In the genomic region with DNA sequence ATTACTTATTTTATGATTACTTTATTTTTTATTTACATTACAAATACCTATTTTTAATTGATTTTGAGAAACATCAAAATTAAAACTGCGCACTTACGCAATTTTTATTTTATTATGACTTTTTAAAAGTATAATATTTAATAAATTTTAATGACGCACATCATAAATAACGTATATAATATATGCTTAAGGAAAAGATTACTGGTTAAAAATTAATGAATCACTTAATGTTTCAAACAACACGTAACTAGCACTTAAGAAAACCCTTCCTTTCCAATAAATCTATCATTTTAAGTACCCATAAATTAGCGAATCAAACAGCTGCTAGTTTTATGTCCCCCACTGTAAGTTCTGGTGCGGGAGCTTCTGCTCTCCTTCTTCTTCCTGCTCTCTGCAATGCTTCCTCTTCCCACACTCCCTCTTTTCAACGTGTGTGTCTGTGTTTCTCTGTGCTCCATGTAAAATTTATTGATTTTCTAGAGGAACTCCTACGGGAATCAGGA, we compare ENCODE assay signal across 1 fruit fly cellular context.
TF ChIP-seq lines count a peak whose summit lies in the region.

No protein-coding gene starts in this region.

TF ChIP-seq in whole organism, embryonic, 481 proteins besides CTCF, POLR2A, EP300 and RAD21 (continued from another document and continues in another):
- TF ChIP-seq Max (GFP tag; optimal IDR thresholded peaks at IDR 0.05; lab: Kevin White, UChicago): no peak
- TF ChIP-seq CG10431 (GFP tag; optimal IDR thresholded peaks at IDR 0.05; lab: Kevin White, UChicago): no peak
- TF ChIP-seq toy (GFP tag; IDR thresholded peaks at IDR 0.05; lab: Robert Waterston, UW): 0 out of 2 replicates have a peak, but pooled peaks have one; percentile 20
- no peak for TF ChIP-seq Scr (GFP tag; IDR thresholded peaks at IDR 0.05; lab: Robert Waterston, UW; ENCODE audit: partially characterized antibody)
- 0 out of 2 replicates have a peak, but pooled peaks have one; percentile 10 for TF ChIP-seq Atf6 (GFP tag; IDR thresholded peaks at IDR 0.05; lab: Robert Waterston, UW)
- no peak for TF ChIP-seq CG9609 (GFP tag; optimal IDR thresholded peaks at IDR 0.05; lab: Kevin White, UChicago)
- no peak for TF ChIP-seq psq (GFP tag; optimal IDR thresholded peaks at IDR 0.05; lab: Kevin White, UChicago)
- TF ChIP-seq Drgx (GFP tag; IDR thresholded peaks at IDR 0.05; lab: Robert Waterston, UW): peak; percentile 39; the same call in 1 of the 2 replicates
- TF ChIP-seq Ets65A (GFP tag; lab: Kevin White, UChicago): no peak
- TF ChIP-seq Dip3 (GFP tag; optimal IDR thresholded peaks at IDR 0.05; lab: Kevin White, UChicago): no peak
- peak; percentile 76 for TF ChIP-seq CG7839 (tag; optimal IDR thresholded peaks at IDR 0.05; lab: Kevin White, UChicago)
- peak; percentile 41 for TF ChIP-seq kay (GFP tag; optimal IDR thresholded peaks at IDR 0.05; lab: Kevin White, UChicago)
- TF ChIP-seq CG6689 (GFP tag; IDR thresholded peaks at IDR 0.05; lab: Robert Waterston, UW): peak; percentile 61
- peak; percentile 34; the same call in 1 of the 2 replicates for TF ChIP-seq CG4730 (GFP tag; IDR thresholded peaks at IDR 0.05; lab: Robert Waterston, UW)
- peak; percentile 2 for TF ChIP-seq CG8359 (GFP tag; optimal IDR thresholded peaks at IDR 0.05; lab: Kevin White, UChicago; ENCODE audit: borderline replicate concordance)
- peak; percentile 67 for TF ChIP-seq HHEX (GFP tag; optimal IDR thresholded peaks at IDR 0.05; lab: Kevin White, UChicago)
- TF ChIP-seq CG1832 (GFP tag; optimal IDR thresholded peaks at IDR 0.05; lab: Kevin White, UChicago): no peak
- TF ChIP-seq CG3726 (GFP tag; IDR thresholded peaks at IDR 0.05; lab: Robert Waterston, UW): no peak
- peak; percentile 9; the same call in 1 of the 2 replicates for TF ChIP-seq H2.0 (GFP tag; IDR thresholded peaks at IDR 0.05; lab: Robert Waterston, UW)
- TF ChIP-seq CG2199 (GFP tag; IDR thresholded peaks at IDR 0.05; lab: Robert Waterston, UW): no peak
- TF ChIP-seq CG15696 (tag; optimal IDR thresholded peaks at IDR 0.05; lab: Kevin White, UChicago): peak; percentile 29
- TF ChIP-seq fd3F (GFP tag; optimal IDR thresholded peaks at IDR 0.05; lab: Kevin White, UChicago): peak; percentile 59
- TF ChIP-seq CG10654 (GFP tag; optimal IDR thresholded peaks at IDR 0.05; lab: Kevin White, UChicago): peak; percentile 34
- peak; percentile 70 for TF ChIP-seq Xrp1 (GFP tag; IDR thresholded peaks at IDR 0.05; lab: Robert Waterston, UW)
- peak; percentile 11 for TF ChIP-seq Hsf (GFP tag; optimal IDR thresholded peaks at IDR 0.05; lab: Kevin White, UChicago)
- TF ChIP-seq CG1647 (GFP tag; optimal IDR thresholded peaks at IDR 0.05; lab: Kevin White, UChicago): no peak
- peak; percentile 55 for TF ChIP-seq Fer1 (GFP tag; optimal IDR thresholded peaks at IDR 0.05; lab: Kevin White, UChicago)
- TF ChIP-seq zen2 (GFP tag; IDR thresholded peaks at IDR 0.05; lab: Robert Waterston, UW; ENCODE audit: partially characterized antibody): no peak
- peak; percentile 83 for TF ChIP-seq phol (tag; optimal IDR thresholded peaks at IDR 0.05; lab: Kevin White, UChicago)
- peak; percentile 43 for TF ChIP-seq CG18764 (GFP tag; optimal IDR thresholded peaks at IDR 0.05; lab: Kevin White, UChicago)
- peak; percentile 80 for TF ChIP-seq CG13424 (tag; optimal IDR thresholded peaks at IDR 0.05; lab: Kevin White, UChicago)
- peak; percentile 49 for TF ChIP-seq Usf (GFP tag; optimal IDR thresholded peaks at IDR 0.05; lab: Kevin White, UChicago)
- no peak for TF ChIP-seq CG11560 (tag; IDR thresholded peaks at IDR 0.05; lab: Robert Waterston, UW)
- TF ChIP-seq grau (tag; optimal IDR thresholded peaks at IDR 0.05; lab: Kevin White, UChicago): peak; percentile 80
- no peak for TF ChIP-seq gt (GFP tag; IDR thresholded peaks at IDR 0.05; lab: Robert Waterston, UW)
- TF ChIP-seq inv (GFP tag; IDR thresholded peaks at IDR 0.05; lab: Robert Waterston, UW; ENCODE audit: partially characterized antibody): no peak
- no peak for TF ChIP-seq Elba2 (GFP tag; optimal IDR thresholded peaks at IDR 0.05; lab: Kevin White, UChicago)
- no peak for TF ChIP-seq CG31388 (GFP tag; optimal IDR thresholded peaks at IDR 0.05; lab: Kevin White, UChicago)
- no peak for TF ChIP-seq lov (optimal IDR thresholded peaks at IDR 0.05; lab: Kevin White, UChicago)
- no peak for TF ChIP-seq lov (GFP tag; IDR thresholded peaks at IDR 0.05; lab: Robert Waterston, UW)
- peak; percentile 14; the same call in 1 of the 2 replicates for TF ChIP-seq ranshi (GFP tag; IDR thresholded peaks at IDR 0.05; lab: Robert Waterston, UW)
- TF ChIP-seq Sry-β (GFP tag; optimal IDR thresholded peaks at IDR 0.05; lab: Kevin White, UChicago): no peak
- TF ChIP-seq sqz (GFP tag; optimal IDR thresholded peaks at IDR 0.05; lab: Kevin White, UChicago): peak; percentile 34
- TF ChIP-seq wor (GFP tag; IDR thresholded peaks at IDR 0.05; lab: Robert Waterston, UW): 0 out of 2 replicates have a peak, but pooled peaks have one; percentile 34
- TF ChIP-seq shn (GFP tag; optimal IDR thresholded peaks at IDR 0.05; lab: Kevin White, UChicago): no peak
- no peak for TF ChIP-seq sc (optimal IDR thresholded peaks at IDR 0.05; lab: Kevin White, UChicago)
- peak; percentile 62 for TF ChIP-seq sc (GFP tag; optimal IDR thresholded peaks at IDR 0.05; lab: Kevin White, UChicago)
- peak; percentile 90 for TF ChIP-seq CG2678 (tag; optimal IDR thresholded peaks at IDR 0.05; lab: Kevin White, UChicago)
- peak; percentile 73 for TF ChIP-seq Sox102F (GFP tag; optimal IDR thresholded peaks at IDR 0.05; lab: Kevin White, UChicago)
- peak; percentile 61 for TF ChIP-seq CG17359 (tag; optimal IDR thresholded peaks at IDR 0.05; lab: Kevin White, UChicago)
- peak; percentile 78 for TF ChIP-seq CG17829 (tag; optimal IDR thresholded peaks at IDR 0.05; lab: Kevin White, UChicago)
- no peak for TF ChIP-seq Neu2 (GFP tag; optimal IDR thresholded peaks at IDR 0.05; lab: Kevin White, UChicago; ENCODE audit: borderline replicate concordance)
- TF ChIP-seq CG10979 (tag; optimal IDR thresholded peaks at IDR 0.05; lab: Kevin White, UChicago): peak; percentile 84
- TF ChIP-seq CG6654 (GFP tag; optimal IDR thresholded peaks at IDR 0.05; lab: Kevin White, UChicago): peak; percentile 47
- TF ChIP-seq CG11695 (GFP tag; IDR thresholded peaks at IDR 0.05; lab: Robert Waterston, UW): peak; percentile 56; the same call in 2 of the 3 replicates
- TF ChIP-seq Atf3 (GFP tag; optimal IDR thresholded peaks at IDR 0.05; lab: Kevin White, UChicago): no peak
- peak; percentile 42 for TF ChIP-seq CG2120 (GFP tag; optimal IDR thresholded peaks at IDR 0.05; lab: Kevin White, UChicago)
- no peak for TF ChIP-seq HmgD (GFP tag; optimal IDR thresholded peaks at IDR 0.05; lab: Kevin White, UChicago)
- TF ChIP-seq CG7357 (GFP tag; IDR thresholded peaks at IDR 0.05; lab: Robert Waterston, UW): 0 out of 3 replicates have a peak, but pooled peaks have one; percentile 50
- no peak for TF ChIP-seq Sin3A (optimal IDR thresholded peaks at IDR 0.05; lab: Kevin White, UChicago)
- no peak for TF ChIP-seq wek (GFP tag; optimal IDR thresholded peaks at IDR 0.05; lab: Kevin White, UChicago)
- peak; percentile 23 for TF ChIP-seq CG9932 (GFP tag; IDR thresholded peaks at IDR 0.05; lab: Robert Waterston, UW)
- TF ChIP-seq CG10147 (GFP tag; optimal IDR thresholded peaks at IDR 0.05; lab: Kevin White, UChicago): peak; percentile 73
- no peak for TF ChIP-seq YL-1 (GFP tag; optimal IDR thresholded peaks at IDR 0.05; lab: Kevin White, UChicago)
- peak; percentile 43 for TF ChIP-seq CG8290 (GFP tag; optimal IDR thresholded peaks at IDR 0.05; lab: Kevin White, UChicago)
- peak in 1 of 2 experiments; percentile 54 for TF ChIP-seq CG8290 (tag; optimal IDR thresholded peaks at IDR 0.05; lab: Kevin White, UChicago)
- no peak for TF ChIP-seq Mes4 (GFP tag; optimal IDR thresholded peaks at IDR 0.05; lab: Kevin White, UChicago)
- TF ChIP-seq CG2129 (GFP tag; IDR thresholded peaks at IDR 0.05; lab: Robert Waterston, UW; ENCODE audit: partially characterized antibody): no peak
- TF ChIP-seq HmgZ (tag; optimal IDR thresholded peaks at IDR 0.05; lab: Kevin White, UChicago): peak; percentile 16
- TF ChIP-seq CG17568 (GFP tag; optimal IDR thresholded peaks at IDR 0.05; lab: Kevin White, UChicago): peak; percentile 5
- TF ChIP-seq fd64A (GFP tag; optimal IDR thresholded peaks at IDR 0.05; lab: Kevin White, UChicago): no peak
- peak; percentile 39 for TF ChIP-seq CG6765 (GFP tag; optimal IDR thresholded peaks at IDR 0.05; lab: Kevin White, UChicago)
- TF ChIP-seq HLH54F (GFP tag; optimal IDR thresholded peaks at IDR 0.05; lab: Kevin White, UChicago): no peak
- TF ChIP-seq Spps (tag; optimal IDR thresholded peaks at IDR 0.05; lab: Kevin White, UChicago): no peak
- peak; percentile 5 for TF ChIP-seq lbe (GFP tag; optimal IDR thresholded peaks at IDR 0.05; lab: Kevin White, UChicago)
- peak; percentile 23 for TF ChIP-seq CG12071 (GFP tag; optimal IDR thresholded peaks at IDR 0.05; lab: Kevin White, UChicago)
- TF ChIP-seq nerfin-2 (GFP tag; IDR thresholded peaks at IDR 0.05; lab: Robert Waterston, UW; ENCODE audit: partially characterized antibody): no peak
- TF ChIP-seq CG17912 (GFP tag; optimal IDR thresholded peaks at IDR 0.05; lab: Kevin White, UChicago): no peak
- TF ChIP-seq ab (GFP tag; optimal IDR thresholded peaks at IDR 0.05; lab: Kevin White, UChicago): no peak
- TF ChIP-seq Myb (GFP tag; optimal IDR thresholded peaks at IDR 0.05; lab: Kevin White, UChicago): no peak
- peak; percentile 91 for TF ChIP-seq onecut (GFP tag; IDR thresholded peaks at IDR 0.05; lab: Robert Waterston, UW)
- no peak for TF ChIP-seq CrebB (tag; optimal IDR thresholded peaks at IDR 0.05; lab: Kevin White, UChicago)
- TF ChIP-seq CG32532 (GFP tag; IDR thresholded peaks at IDR 0.05; lab: Robert Waterston, UW): peak; percentile 67; the same call in 1 of the 2 replicates
- no peak for TF ChIP-seq sima (GFP tag; optimal IDR thresholded peaks at IDR 0.05; lab: Kevin White, UChicago)
- 0 out of 2 replicates have a peak, but pooled peaks have one; percentile 3 for TF ChIP-seq CG5953 (GFP tag; IDR thresholded peaks at IDR 0.05; lab: Robert Waterston, UW)
- TF ChIP-seq fd102C (GFP tag; optimal IDR thresholded peaks at IDR 0.05; lab: Kevin White, UChicago): no peak
- peak; percentile 85 for TF ChIP-seq CG31441 (GFP tag; IDR thresholded peaks at IDR 0.05; lab: Robert Waterston, UW)
- TF ChIP-seq grn (GFP tag; optimal IDR thresholded peaks at IDR 0.05; lab: Kevin White, UChicago): no peak
- TF ChIP-seq slp2 (GFP tag; optimal IDR thresholded peaks at IDR 0.05; lab: Kevin White, UChicago): no peak
- no peak for TF ChIP-seq bigmax (GFP tag; optimal IDR thresholded peaks at IDR 0.05; lab: Kevin White, UChicago)
- TF ChIP-seq CG15269 (tag; optimal IDR thresholded peaks at IDR 0.05; lab: Kevin White, UChicago): peak; percentile 75
- peak; percentile 88 for TF ChIP-seq Sox100B (GFP tag; optimal IDR thresholded peaks at IDR 0.05; lab: Kevin White, UChicago)
- TF ChIP-seq unc-4 (GFP tag; IDR thresholded peaks at IDR 0.05; lab: Robert Waterston, UW; ENCODE audit: partially characterized antibody): no peak
- no peak for TF ChIP-seq Bgb (GFP tag; IDR thresholded peaks at IDR 0.05; lab: Robert Waterston, UW; ENCODE audit: partially characterized antibody)
- peak; percentile 33; the same call in 2 of the 3 replicates for TF ChIP-seq B-H1 (GFP tag; IDR thresholded peaks at IDR 0.05; lab: Robert Waterston, UW)
- no peak for TF ChIP-seq Adf1 (GFP tag; IDR thresholded peaks at IDR 0.05; lab: Robert Waterston, UW)
- TF ChIP-seq Hr78 (GFP tag; optimal IDR thresholded peaks at IDR 0.05; lab: Kevin White, UChicago): no peak
- peak; percentile 34 for TF ChIP-seq mam (GFP tag; optimal IDR thresholded peaks at IDR 0.05; lab: Kevin White, UChicago)
- TF ChIP-seq CG15479 (GFP tag; optimal IDR thresholded peaks at IDR 0.05; lab: Kevin White, UChicago): no peak
- TF ChIP-seq Hmr (GFP tag; optimal IDR thresholded peaks at IDR 0.05; lab: Kevin White, UChicago): peak; percentile 79
- peak; percentile 27 for TF ChIP-seq Taf1 (GFP tag; IDR thresholded peaks at IDR 0.05; lab: Robert Waterston, UW)
- peak; percentile 64 for TF ChIP-seq gcm (GFP tag; optimal IDR thresholded peaks at IDR 0.05; lab: Kevin White, UChicago)
- peak; percentile 66 for TF ChIP-seq CG1602 (GFP tag; optimal IDR thresholded peaks at IDR 0.05; lab: Kevin White, UChicago)
- peak; percentile 79 for TF ChIP-seq org-1 (GFP tag; optimal IDR thresholded peaks at IDR 0.05; lab: Kevin White, UChicago)
- TF ChIP-seq GATAe (GFP tag; conservative IDR thresholded peaks at IDR 0.05; lab: Robert Waterston, UW): no peak
- TF ChIP-seq CG30431 (GFP tag; optimal IDR thresholded peaks at IDR 0.05; lab: Kevin White, UChicago): peak; percentile 47
- no peak for TF ChIP-seq scrt (GFP tag; optimal IDR thresholded peaks at IDR 0.05; lab: Kevin White, UChicago)
- TF ChIP-seq da (GFP tag; optimal IDR thresholded peaks at IDR 0.05; lab: Kevin White, UChicago): no peak
- peak in 1 of 2 experiments; percentile 53 for TF ChIP-seq dpn (GFP tag; optimal IDR thresholded peaks at IDR 0.05; lab: Kevin White, UChicago)
- TF ChIP-seq odd (GFP tag; optimal IDR thresholded peaks at IDR 0.05; lab: Kevin White, UChicago): peak; percentile 68
- TF ChIP-seq chm (GFP tag; IDR thresholded peaks at IDR 0.05; lab: Robert Waterston, UW): no peak
- TF ChIP-seq CG4707 (GFP tag; optimal IDR thresholded peaks at IDR 0.05; lab: Kevin White, UChicago): no peak
- TF ChIP-seq bowl (GFP tag; IDR thresholded peaks at IDR 0.05; lab: Robert Waterston, UW): no peak
- TF ChIP-seq exex (tag; optimal IDR thresholded peaks at IDR 0.05; lab: Kevin White, UChicago): no peak
- TF ChIP-seq danr (GFP tag; IDR thresholded peaks at IDR 0.05; lab: Robert Waterston, UW): no peak
- TF ChIP-seq CG13296 (GFP tag; optimal IDR thresholded peaks at IDR 0.05; lab: Kevin White, UChicago): peak; percentile 76
- no peak for TF ChIP-seq bab2 (GFP tag; optimal IDR thresholded peaks at IDR 0.05; lab: Kevin White, UChicago)
- TF ChIP-seq Mad (GFP tag; optimal IDR thresholded peaks at IDR 0.05; lab: Kevin White, UChicago): no peak
- no peak for TF ChIP-seq CG43689 (GFP tag; IDR thresholded peaks at IDR 0.05; lab: Robert Waterston, UW)
- no peak for TF ChIP-seq pfk (GFP tag; optimal IDR thresholded peaks at IDR 0.05; lab: Kevin White, UChicago)
- TF ChIP-seq CG11085 (GFP tag; IDR thresholded peaks at IDR 0.05; lab: Robert Waterston, UW): no peak
- TF ChIP-seq Dbx (GFP tag; IDR thresholded peaks at IDR 0.05; lab: Robert Waterston, UW): no peak
- TF ChIP-seq stc (GFP tag; IDR thresholded peaks at IDR 0.05; lab: Robert Waterston, UW): 0 out of 2 replicates have a peak, but pooled peaks have one; percentile 42
- TF ChIP-seq ap (GFP tag; IDR thresholded peaks at IDR 0.05; lab: Robert Waterston, UW): peak; percentile 43
- no peak for TF ChIP-seq CG8478 (optimal IDR thresholded peaks at IDR 0.05; lab: Kevin White, UChicago)
